Fruit fly (Drosophila melanogaster): ENCODE results near the gene CG17234.
A peak's percentile ranks its signal among the peaks of the same experiment; 100 is the strongest.

Gene CG17234

dm6 chr2L:2239284-2239683 is 13.6 kb upstream of the CG17234 start, which contains the start of gene Tengl2:
TSS of gene Tengl2 (minus strand) at chr2L:2239384.
- no peak for TF ChIP-seq Ets98B (GFP tag; IDR thresholded peaks at IDR 0.05)
- no peak for TF ChIP-seq CG8159 (tag; optimal IDR thresholded peaks at IDR 0.05)
- TF ChIP-seq CG8301 (tag; optimal IDR thresholded peaks at IDR 0.05), result no peak
- TF ChIP-seq gl (tag; optimal IDR thresholded peaks at IDR 0.05), result no peak
- no peak for TF ChIP-seq CG10348 (GFP tag; IDR thresholded peaks at IDR 0.05)
- no peak for TF ChIP-seq Snoo (tag; optimal IDR thresholded peaks at IDR 0.05)
- no peak for TF ChIP-seq CG32121 (GFP tag; IDR thresholded peaks at IDR 0.05)
- no peak for TF ChIP-seq rn (GFP tag; IDR thresholded peaks at IDR 0.05)
- TF ChIP-seq CG4496 (GFP tag; IDR thresholded peaks at IDR 0.05), result no peak
- TF ChIP-seq CG34367 (tag; optimal IDR thresholded peaks at IDR 0.05), result no peak
- TF ChIP-seq CG17806 (tag; optimal IDR thresholded peaks at IDR 0.05), result no peak
- TF ChIP-seq Pif1B (GFP tag; optimal IDR thresholded peaks at IDR 0.05), result no peak

- TF ChIP-seq CG14655 (GFP tag; optimal IDR thresholded peaks at IDR 0.05) (no peak), fd96Ca (GFP tag; IDR thresholded peaks at IDR 0.05) (no peak)
Measured at dm6 chr2L:2240493-2240892, 12.4 kb upstream of the CG17234 start, which contains the start of gene Tengl1. TSS of gene Tengl1 (minus strand) at chr2L:2240593.

- no peak for TF ChIP-seq rn (GFP tag; IDR thresholded peaks at IDR 0.05)
- TF ChIP-seq CG9948 (tag; optimal IDR thresholded peaks at IDR 0.05), result no peak
- TF ChIP-seq Pif1B (GFP tag; optimal IDR thresholded peaks at IDR 0.05), result no peak
- 0 out of 2 replicates have a peak, but pooled peaks have one; percentile 23 for TF ChIP-seq CG10348 (GFP tag; IDR thresholded peaks at IDR 0.05)
- no peak for TF ChIP-seq gl (tag; optimal IDR thresholded peaks at IDR 0.05)
- TF ChIP-seq CG12605 (GFP tag; IDR thresholded peaks at IDR 0.05), result no peak
- no peak for TF ChIP-seq CG8301 (tag; optimal IDR thresholded peaks at IDR 0.05)
- peak; percentile 52; the same call in 1 of the 3 replicates for TF ChIP-seq fd96Ca (GFP tag; IDR thresholded peaks at IDR 0.05)
- TF ChIP-seq CG32121 (GFP tag; IDR thresholded peaks at IDR 0.05), result 0 out of 2 replicates have a peak, but pooled peaks have one; percentile 12
- no peak for TF ChIP-seq CG34367 (tag; optimal IDR thresholded peaks at IDR 0.05)
- no peak for TF ChIP-seq CG8159 (tag; optimal IDR thresholded peaks at IDR 0.05)
- TF ChIP-seq CG13204 (GFP tag; optimal IDR thresholded peaks at IDR 0.05), result no peak
- TF ChIP-seq Pif1A (GFP tag; optimal IDR thresholded peaks at IDR 0.05), result no peak
- TF ChIP-seq Snoo (tag; optimal IDR thresholded peaks at IDR 0.05), result no peak
- no peak for TF ChIP-seq CG15710 (tag; optimal IDR thresholded peaks at IDR 0.05)
- TF ChIP-seq CG4496 (GFP tag; IDR thresholded peaks at IDR 0.05), result peak; percentile 67
- TF ChIP-seq CG17806 (tag; optimal IDR thresholded peaks at IDR 0.05), result no peak
- TF ChIP-seq CG14655 (GFP tag; optimal IDR thresholded peaks at IDR 0.05), result no peak
- TF ChIP-seq D1 (tag; optimal IDR thresholded peaks at IDR 0.05), result no peak
- peak; percentile 74 for TF ChIP-seq EcR (GFP tag; optimal IDR thresholded peaks at IDR 0.05)
- peak; percentile 20; the same call in 1 of the 2 replicates for TF ChIP-seq Ets98B (GFP tag; IDR thresholded peaks at IDR 0.05)
Measured at dm6 chr2L:2242139-2242538, 10.7 kb upstream of the CG17234 start, which contains the start of gene CG4267. TSS of gene CG4267 (plus strand) at chr2L:2242378.

- TF ChIP-seq CG34367 (tag; optimal IDR thresholded peaks at IDR 0.05), result no peak
- no peak for TF ChIP-seq Ets98B (GFP tag; IDR thresholded peaks at IDR 0.05)
- TF ChIP-seq EcR (GFP tag; optimal IDR thresholded peaks at IDR 0.05), result no peak
- no peak for TF ChIP-seq CG13204 (GFP tag; optimal IDR thresholded peaks at IDR 0.05)
- TF ChIP-seq CG12605 (GFP tag; IDR thresholded peaks at IDR 0.05), result no peak
- TF ChIP-seq CG9948 (tag; optimal IDR thresholded peaks at IDR 0.05), result no peak
- no peak for TF ChIP-seq CG8301 (tag; optimal IDR thresholded peaks at IDR 0.05)
- TF ChIP-seq Snoo (tag; optimal IDR thresholded peaks at IDR 0.05), result no peak
- TF ChIP-seq CG14655 (GFP tag; optimal IDR thresholded peaks at IDR 0.05), result no peak
- no peak for TF ChIP-seq D1 (tag; optimal IDR thresholded peaks at IDR 0.05)
- no peak for TF ChIP-seq CG8159 (tag; optimal IDR thresholded peaks at IDR 0.05)
- TF ChIP-seq Pif1B (GFP tag; optimal IDR thresholded peaks at IDR 0.05), result no peak
- TF ChIP-seq CG10348 (GFP tag; IDR thresholded peaks at IDR 0.05), result no peak
Measured at dm6 chr2L:2242783-2243182, 10.1 kb upstream of the CG17234 start.

dm6 chr2L:2249578-2249977 is 3.3 kb upstream of the CG17234 start:
- 0 out of 3 replicates have a peak, but pooled peaks have one; percentile 25 for TF ChIP-seq fd96Ca (GFP tag; IDR thresholded peaks at IDR 0.05)
- no peak for TF ChIP-seq CG12605 (GFP tag; IDR thresholded peaks at IDR 0.05)
- peak; percentile 36 for TF ChIP-seq CG8159 (tag; optimal IDR thresholded peaks at IDR 0.05)

dm6 chr2L:2251175-2251574 is 1.7 kb upstream of the CG17234 start, which contains the start of gene Ser12:
TSS of gene Ser12 (minus strand) at chr2L:2251275.
- TF ChIP-seq CG12605 (GFP tag; IDR thresholded peaks at IDR 0.05), result no peak
- TF ChIP-seq CG13204 (GFP tag; optimal IDR thresholded peaks at IDR 0.05), result no peak
- no peak for TF ChIP-seq Snoo (tag; optimal IDR thresholded peaks at IDR 0.05)
- no peak for TF ChIP-seq CG34367 (tag; optimal IDR thresholded peaks at IDR 0.05)
- no peak for TF ChIP-seq CG9948 (tag; optimal IDR thresholded peaks at IDR 0.05)
- TF ChIP-seq CG4496 (GFP tag; IDR thresholded peaks at IDR 0.05), result no peak
- no peak for TF ChIP-seq CG32121 (GFP tag; IDR thresholded peaks at IDR 0.05)
- no peak for TF ChIP-seq Pif1B (GFP tag; optimal IDR thresholded peaks at IDR 0.05)
- TF ChIP-seq Ets98B (GFP tag; IDR thresholded peaks at IDR 0.05), result no peak
- TF ChIP-seq rn (GFP tag; IDR thresholded peaks at IDR 0.05), result no peak
- no peak for TF ChIP-seq EcR (GFP tag; optimal IDR thresholded peaks at IDR 0.05)
- no peak for TF ChIP-seq Pif1A (GFP tag; optimal IDR thresholded peaks at IDR 0.05)
- no peak for TF ChIP-seq CG14655 (GFP tag; optimal IDR thresholded peaks at IDR 0.05)

dm6 chr2L:2252241-2252640 is 604 bp upstream of the CG17234 start, which contains the start of gene CG17239:
TSS of gene CG17239 (minus strand) at chr2L:2252341.
- no peak for TF ChIP-seq CG14655 (GFP tag; optimal IDR thresholded peaks at IDR 0.05)
- no peak for TF ChIP-seq CG8301 (tag; optimal IDR thresholded peaks at IDR 0.05)
- TF ChIP-seq CG17806 (tag; optimal IDR thresholded peaks at IDR 0.05), result no peak
- no peak for TF ChIP-seq CG13204 (GFP tag; optimal IDR thresholded peaks at IDR 0.05)
- no peak for TF ChIP-seq CG10348 (GFP tag; IDR thresholded peaks at IDR 0.05)
- TF ChIP-seq CG32121 (GFP tag; IDR thresholded peaks at IDR 0.05), result no peak
- no peak for TF ChIP-seq CG34367 (tag; optimal IDR thresholded peaks at IDR 0.05)
- TF ChIP-seq CG4496 (GFP tag; IDR thresholded peaks at IDR 0.05), result no peak
- no peak for TF ChIP-seq CG12605 (GFP tag; IDR thresholded peaks at IDR 0.05)
- no peak for TF ChIP-seq fd96Ca (GFP tag; IDR thresholded peaks at IDR 0.05)

Data from whole organism, pupa.